Worm (Caenorhabditis elegans): ENCODE measurements around the gene CC8.2.

DNA sequence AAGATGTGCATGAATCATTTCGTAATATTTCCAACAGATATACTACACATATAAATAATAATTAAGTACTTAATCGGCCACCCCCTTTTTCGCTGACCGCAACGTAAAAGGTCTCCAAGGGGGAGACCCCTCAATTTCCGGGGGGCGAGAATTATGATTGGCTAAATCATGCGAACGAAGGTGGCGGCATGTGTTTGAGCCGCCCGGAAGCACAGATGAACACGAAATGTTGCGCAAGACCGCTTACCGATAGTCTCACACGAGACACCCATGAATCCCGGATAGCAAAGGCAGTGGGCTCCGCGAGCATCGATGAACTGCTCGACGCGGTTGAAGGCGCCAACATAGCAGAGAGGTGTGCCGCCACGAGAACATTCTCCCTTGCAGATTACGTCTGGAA, 16.6 kb upstream of the CC8.2 start:
- TF ChIP-seq ama-1 (optimal IDR thresholded peaks at IDR 0.05) = no peak
- no peak for TF ChIP-seq sea-1 (GFP tag; conservative IDR thresholded peaks at IDR 0.05)
- TF ChIP-seq flt-1 (GFP tag; IDR thresholded peaks at IDR 0.05) = no peak
- TF ChIP-seq hmg-4 (GFP tag; optimal IDR thresholded peaks at IDR 0.05) = no peak
- TF ChIP-seq tra-4 (tag; optimal IDR thresholded peaks at IDR 0.05) = no peak
- TF ChIP-seq aly-1 (tag; optimal IDR thresholded peaks at IDR 0.05) = no peak
- no peak for TF ChIP-seq B0310.2 (tag; optimal IDR thresholded peaks at IDR 0.05)
- TF ChIP-seq pes-1 (GFP tag; IDR thresholded peaks at IDR 0.05) = no peak
- TF ChIP-seq tbx-37 (GFP tag; conservative IDR thresholded peaks at IDR 0.05) = no peak
- TF ChIP-seq scrt-1 (GFP tag; IDR thresholded peaks at IDR 0.05) = no peak
- no peak for TF ChIP-seq F13C5.2 (tag; optimal IDR thresholded peaks at IDR 0.05)
- TF ChIP-seq tbx-11 (GFP tag; IDR thresholded peaks at IDR 0.05) = no peak
